Fruit fly (Drosophila melanogaster) whole organism, adult: Measurements from ENCODE around the gene Klc.

Experiments
- CG11617 ChIP-seq: fragments of 200-800 bp; sonication (Bioruptor generic); optimal IDR thresholded peaks from 2 replicates; lab custom pipeline; 2017; ENCODE audit warnings: mild to moderate bottlenecking, missing biosample characterization, missing genetic modification reagents, missing genetic modification characterization
- CG12768 ChIP-seq: fragments of 200-800 bp; sonication (Bioruptor generic); optimal IDR thresholded peaks from 2 replicates; lab custom pipeline; 2017; ENCODE audit warnings: missing biosample characterization, missing genetic modification characterization, mild to moderate bottlenecking, moderate library complexity, missing genetic modification reagents
- CG14711 ChIP-seq: fragments of 200-800 bp; sonication (Bioruptor generic); optimal IDR thresholded peaks from 2 replicates; lab custom pipeline; 2018; ENCODE audit warnings: missing biosample characterization, mild to moderate bottlenecking, missing genetic modification characterization, moderate library complexity
- CG1620 ChIP-seq: fragments of 200-800 bp; sonication (Bioruptor generic); optimal IDR thresholded peaks from 2 replicates; lab custom pipeline; 2016; ENCODE audit warnings: missing biosample characterization, missing genetic modification characterization
- CG33017 ChIP-seq: fragments of 200-800 bp; sonication (Bioruptor generic); optimal IDR thresholded peaks from 2 replicates; lab custom pipeline; 2018; ENCODE audit warnings: missing biosample characterization, mild to moderate bottlenecking, missing genetic modification characterization, moderate library complexity
- CG5204 ChIP-seq: fragments of 200-800 bp; sonication (Bioruptor generic); optimal IDR thresholded peaks from 2 replicates; lab custom pipeline; 2016; ENCODE audit warnings: missing biosample characterization, missing genetic modification characterization
- CG7045 ChIP-seq: fragments of 200-800 bp; sonication (Bioruptor generic); optimal IDR thresholded peaks from 2 replicates; lab custom pipeline; 2017; ENCODE audit warnings: missing biosample characterization, mild to moderate bottlenecking, missing genetic modification characterization
- CG7101 ChIP-seq: fragments of 200-800 bp; sonication (Bioruptor generic); optimal IDR thresholded peaks from 2 replicates; lab custom pipeline; 2018; ENCODE audit warnings: missing biosample characterization, mild to moderate bottlenecking, missing genetic modification characterization, moderate library complexity
- Clk ChIP-seq: fragments of 200-800 bp; sonication (Bioruptor generic); optimal IDR thresholded peaks from 2 replicates; lab custom pipeline; 2017; ENCODE audit warnings: missing biosample characterization, missing genetic modification characterization
- Crg-1 ChIP-seq: fragments of 200-800 bp; sonication (Bioruptor generic); optimal IDR thresholded peaks from 2 replicates; lab custom pipeline; 2016; ENCODE audit warnings: missing biosample characterization, missing genetic modification characterization
- Hr96 ChIP-seq: fragments of 200-800 bp; sonication (Bioruptor generic); optimal IDR thresholded peaks from 2 replicates; lab custom pipeline; 2016; ENCODE audit warnings: missing biosample characterization, missing genetic modification characterization
- Mnt ChIP-seq: fragments of 200-800 bp; sonication (Bioruptor generic); optimal IDR thresholded peaks from 2 replicates; lab custom pipeline; 2016; ENCODE audit warnings: missing biosample characterization, mild to moderate bottlenecking, missing genetic modification characterization
- bab1 ChIP-seq: fragments of 200-800 bp; sonication (Bioruptor generic); optimal IDR thresholded peaks from 3 replicates; lab custom pipeline; 2019; ENCODE audit warnings: missing biosample characterization, mild to moderate bottlenecking, missing genetic modification characterization, moderate library complexity
- cic ChIP-seq: fragments of 200-800 bp; sonication (Bioruptor generic); optimal IDR thresholded peaks from 2 replicates; lab custom pipeline; 2017; ENCODE audit warnings: missing biosample characterization, mild to moderate bottlenecking, missing genetic modification characterization, moderate library complexity
- cnc ChIP-seq, 2 experiments: fragments of >200 bp; optimal IDR thresholded peaks; 2 replicates each; lab custom pipeline; 2017
- kay ChIP-seq: fragments of 200-800 bp; sonication (Bioruptor generic); peaks from one replicate; lab custom pipeline; 2016; ENCODE audit warnings: missing biosample characterization, missing genetic modification characterization, borderline replicate concordance
- ovo ChIP-seq: fragments of 200-800 bp; sonication (Bioruptor generic); optimal IDR thresholded peaks from 2 replicates; lab custom pipeline; 2016; ENCODE audit warnings: missing biosample characterization, missing genetic modification characterization
- pad ChIP-seq: fragments of 200-800 bp; sonication (Bioruptor generic); optimal IDR thresholded peaks from 3 replicates; lab custom pipeline; 2017; ENCODE audit warnings: missing biosample characterization, missing genetic modification characterization, mild to moderate bottlenecking, moderate library complexity, missing genetic modification reagents
- tj ChIP-seq: fragments of 200-800 bp; sonication (Bioruptor generic); optimal IDR thresholded peaks from 3 replicates; lab custom pipeline; 2017; ENCODE audit warnings: missing biosample characterization, mild to moderate bottlenecking, missing genetic modification characterization, moderate library complexity
- toe ChIP-seq: fragments of 200-800 bp; sonication (Bioruptor generic); optimal IDR thresholded peaks from 2 replicates; lab custom pipeline; 2016; ENCODE audit warnings: missing biosample characterization, missing genetic modification characterization

Klc gene

DNA sequence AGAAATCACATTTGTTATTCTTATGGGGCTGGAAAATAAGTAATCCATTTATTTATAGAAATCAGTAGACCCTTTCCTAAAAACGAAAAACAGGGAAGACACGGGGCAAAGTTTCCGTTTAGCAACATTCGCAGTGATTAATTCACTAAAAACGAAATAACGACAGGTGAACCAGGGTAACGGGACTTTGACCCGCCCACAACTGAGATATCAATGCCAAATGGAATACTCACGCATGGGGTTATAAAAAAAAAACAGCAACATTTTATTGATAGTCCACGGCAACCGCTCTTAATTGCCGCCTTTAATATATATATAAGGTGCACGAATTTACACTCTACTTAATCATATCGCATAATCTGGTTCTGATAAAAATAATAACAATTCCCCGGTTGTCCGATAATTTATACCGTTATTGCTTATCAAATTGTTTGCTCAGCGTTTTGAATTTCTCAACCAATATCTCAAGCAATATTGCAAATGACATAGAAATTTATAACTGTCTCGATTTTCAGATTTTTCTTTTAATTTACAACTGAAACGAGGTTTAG, 41.9 kb upstream of the Klc start:
- no peak for TF ChIP-seq toe
- TF ChIP-seq kay: no peak
- no peak for TF ChIP-seq Clk (GFP tag; lab: Kevin White, UChicago)
- TF ChIP-seq Hr96 (GFP tag; lab: Kevin White, UChicago): no peak
- no peak for TF ChIP-seq Crg-1 (GFP tag; lab: Kevin White, UChicago)
- no peak for TF ChIP-seq CG5204 (GFP tag; lab: Kevin White, UChicago)
- TF ChIP-seq cic (GFP tag; lab: Kevin White, UChicago): no peak
- no peak for TF ChIP-seq bab1
- no peak for TF ChIP-seq CG11617 (GFP tag; lab: Kevin White, UChicago)
- TF ChIP-seq CG1620: no peak
- no peak for TF ChIP-seq Mnt (GFP tag; lab: Kevin White, UChicago)
- TF ChIP-seq CG33017 (tag; lab: Kevin White, UChicago): no peak
- TF ChIP-seq cnc (optimal IDR thresholded peaks at IDR 0.05; lab: Kevin White, UChicago): no peak

DNA sequence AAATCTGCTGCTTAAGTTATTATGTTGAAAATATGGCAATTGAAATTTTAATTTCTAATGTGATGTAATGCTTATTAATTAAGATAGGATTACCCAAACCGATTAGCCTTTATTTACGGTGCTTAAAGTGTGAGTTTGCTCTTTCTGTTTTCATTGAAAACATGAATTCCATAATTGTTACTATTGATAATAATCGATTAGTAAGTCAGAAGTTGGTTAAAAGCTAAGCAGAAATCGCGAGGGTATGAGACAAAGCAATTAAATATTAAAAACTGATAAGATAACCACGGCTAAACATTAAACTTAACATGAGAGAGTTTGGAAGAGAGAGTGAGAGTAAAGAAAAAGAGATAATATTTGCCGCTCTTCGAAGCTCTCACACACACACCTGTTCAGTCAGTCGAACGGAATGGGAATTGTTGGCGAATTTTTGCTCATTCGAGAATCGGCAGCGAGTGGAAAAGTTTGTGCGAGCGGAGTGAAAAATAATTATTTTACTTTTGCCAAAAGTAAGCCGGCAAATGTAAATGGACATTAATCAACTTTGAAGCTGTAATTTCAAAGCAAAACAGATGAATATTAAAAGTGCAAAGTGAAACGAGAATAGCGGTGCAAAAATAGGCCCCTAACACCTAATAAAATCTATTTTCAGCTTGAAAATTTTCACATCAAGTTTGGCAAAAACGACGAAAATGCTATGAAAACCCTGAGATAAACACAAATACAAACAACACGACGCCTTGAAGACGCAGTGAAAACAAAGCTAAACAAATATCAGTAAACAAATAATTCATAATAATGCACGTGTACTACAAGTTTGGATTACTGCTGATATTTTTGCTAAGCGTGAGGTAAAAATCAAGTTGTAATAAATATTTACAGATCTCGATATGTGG, 41.2 kb upstream of the Klc start:
- TF ChIP-seq cnc (optimal IDR thresholded peaks at IDR 0.05; lab: Kevin White, UChicago) (no peak), kay (peak; percentile 74)

dm6 chr3L:12789875-12790373, 40.1 kb upstream of the Klc start, which contains the start of gene CG42709:
Gene CG42709, plus strand, starts transcription at chr3L:12790192.
- TF ChIP-seq CG14711: no peak
- TF ChIP-seq Mnt (GFP tag; lab: Kevin White, UChicago): peak; percentile 34
- no peak for TF ChIP-seq CG7101 (tag; lab: Kevin White, UChicago)
- peak; percentile 55 for TF ChIP-seq CG12768 (GFP tag; lab: Kevin White, UChicago)
- TF ChIP-seq cnc (optimal IDR thresholded peaks at IDR 0.05; lab: Kevin White, UChicago): peak; percentile 80 to 82
- TF ChIP-seq CG5204 (GFP tag; lab: Kevin White, UChicago): no peak
- no peak for TF ChIP-seq toe
- no peak for TF ChIP-seq CG1620
- TF ChIP-seq CG33017 (tag; lab: Kevin White, UChicago): no peak
- TF ChIP-seq cic (GFP tag; lab: Kevin White, UChicago): peak; percentile 48
- TF ChIP-seq tj (GFP tag; lab: Kevin White, UChicago): peak; percentile 83
- TF ChIP-seq bab1: peak; percentile 20
- peak; percentile 91 for TF ChIP-seq kay
- no peak for TF ChIP-seq ovo (GFP tag; lab: Kevin White, UChicago)

dm6 chr3L:12780997-12781396, 31.1 kb upstream of the Klc start, which contains the start of the genes CG10969 and CG17666:
Gene CG10969, minus strand, starts transcription at chr3L:12781097.
Gene CG17666, plus strand, starts transcription at chr3L:12781325.
- TF ChIP-seq toe (no peak), Hr96 (GFP tag; lab: Kevin White, UChicago) (no peak), CG7101 (tag; lab: Kevin White, UChicago) (no peak), CG1620 (no peak), Crg-1 (GFP tag; lab: Kevin White, UChicago) (no peak), ovo (GFP tag; lab: Kevin White, UChicago) (no peak), pad (no peak), CG7045 (no peak)

DNA sequence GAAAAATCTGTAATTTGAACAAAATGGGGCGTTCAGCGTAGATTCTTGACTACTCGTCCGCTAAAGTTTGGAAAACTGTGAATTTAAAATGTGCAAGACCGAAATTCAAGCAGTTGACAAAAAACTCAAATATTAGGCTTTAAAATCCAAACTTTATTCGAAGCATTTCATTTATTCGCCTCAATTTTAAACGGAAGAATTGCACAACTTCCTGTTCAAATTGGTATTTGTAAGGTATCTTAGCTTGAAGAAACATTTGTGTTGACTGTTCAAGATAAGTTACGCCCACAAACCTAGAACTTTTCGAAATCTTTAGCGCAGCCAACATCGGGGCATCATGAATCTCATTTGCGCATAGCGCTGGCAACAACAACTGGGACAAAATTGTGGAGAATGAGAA, 28.8 kb upstream of the Klc start, which contains the start of gene CG32106:
TSS of gene CG32106 (minus strand) at position 101 of the 400 bp plus-strand sequence.
- TF ChIP-seq CG11617 (GFP tag; lab: Kevin White, UChicago): no peak
- no peak for TF ChIP-seq CG33017 (tag; lab: Kevin White, UChicago)
- no peak for TF ChIP-seq cic (GFP tag; lab: Kevin White, UChicago)
- no peak for TF ChIP-seq CG7045
- no peak for TF ChIP-seq Crg-1 (GFP tag; lab: Kevin White, UChicago)
- TF ChIP-seq CG7101 (tag; lab: Kevin White, UChicago): no peak
- TF ChIP-seq CG1620: no peak
- no peak for TF ChIP-seq tj (GFP tag; lab: Kevin White, UChicago)
- no peak for TF ChIP-seq pad
- no peak for TF ChIP-seq Hr96 (GFP tag; lab: Kevin White, UChicago)
- TF ChIP-seq ovo (GFP tag; lab: Kevin White, UChicago): no peak
- no peak for TF ChIP-seq CG14711

DNA sequence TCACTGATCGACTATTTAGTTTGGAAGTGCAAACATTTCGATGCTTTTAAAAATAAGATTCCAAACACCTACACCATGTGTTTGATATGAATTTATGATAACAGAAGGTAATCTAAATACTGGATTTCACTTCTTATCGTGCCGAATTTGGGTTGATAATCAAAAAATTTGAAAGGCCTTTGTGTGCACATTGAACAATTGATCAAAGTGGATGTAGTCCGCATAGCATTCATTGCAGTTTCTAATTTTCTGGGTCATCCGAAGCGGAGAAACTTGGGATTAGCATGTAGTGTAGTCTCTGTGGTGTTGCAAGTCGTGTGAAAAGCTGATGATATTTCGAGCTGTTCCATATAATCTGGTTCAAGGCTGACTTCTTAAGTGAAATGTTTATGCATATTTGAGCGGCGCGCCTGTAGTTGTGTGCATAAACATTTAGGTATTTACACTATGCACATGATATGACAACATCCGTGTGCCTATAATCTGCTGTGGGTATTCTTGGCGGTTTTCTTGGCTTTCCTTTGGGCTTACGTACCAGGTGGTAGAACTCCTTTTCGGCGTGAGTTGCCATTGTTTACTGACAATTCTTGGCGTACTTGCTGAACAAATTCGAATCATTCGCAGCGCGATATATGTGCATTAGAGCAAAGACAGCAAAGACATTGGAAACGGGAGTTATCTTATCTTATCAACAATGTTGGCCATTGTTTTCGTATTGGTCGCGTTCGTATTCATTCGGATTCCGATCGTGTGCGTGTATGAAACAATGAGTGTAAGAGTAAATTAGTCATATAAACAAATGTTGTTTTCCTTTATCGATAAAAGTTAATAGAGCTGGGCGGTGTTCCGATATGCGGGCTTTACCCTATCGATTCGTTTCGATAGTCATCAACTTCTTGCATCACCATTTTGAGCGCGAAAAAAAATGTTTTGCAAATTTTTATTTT, 23.2 kb upstream of the Klc start, which contains the start of gene Hip1:
TSS of gene Hip1 (minus strand) at position 834 of the 947 bp plus-strand sequence.
- TF ChIP-seq cnc (optimal IDR thresholded peaks at IDR 0.05; lab: Kevin White, UChicago) (no peak), Crg-1 (GFP tag; lab: Kevin White, UChicago) (no peak), toe (peak; percentile 27), CG5204 (GFP tag; lab: Kevin White, UChicago) (no peak), ovo (GFP tag; lab: Kevin White, UChicago) (no peak), Mnt (GFP tag; lab: Kevin White, UChicago) (peak; percentile 54), Hr96 (GFP tag; lab: Kevin White, UChicago) (no peak), pad (no peak), tj (GFP tag; lab: Kevin White, UChicago) (no peak), CG7045 (no peak), CG1620 (no peak), CG11617 (GFP tag; lab: Kevin White, UChicago) (no peak), CG14711 (no peak), bab1 (peak; percentile 43), CG12768 (GFP tag; lab: Kevin White, UChicago) (peak; percentile 17), kay (peak; percentile 99), CG33017 (tag; lab: Kevin White, UChicago) (peak; percentile 20), cic (GFP tag; lab: Kevin White, UChicago) (peak; percentile 76), Clk (GFP tag; lab: Kevin White, UChicago) (no peak), CG7101 (tag; lab: Kevin White, UChicago) (no peak)
